Fruit fly (Drosophila melanogaster) whole organism, embryonic: ENCODE data around the gene CAHbeta.
A peak's percentile ranks its signal among the peaks of the same experiment; 100 is the strongest.

Experiments
- Atf3 ChIP-seq: fragments of 200-800 bp; sonication (Bioruptor generic); optimal IDR thresholded peaks from 3 replicates; lab custom pipeline; 2016; ENCODE audit warnings: missing biosample characterization, missing genetic modification characterization
- BEAF-32 ChIP-seq: fragments of 200-800 bp; sonication (Bioruptor generic); optimal IDR thresholded peaks from 3 replicates; lab custom pipeline; 2017; ENCODE audit warnings: missing biosample characterization, missing genetic modification characterization, mild to moderate bottlenecking, moderate library complexity, missing genetic modification reagents
- CG10274 ChIP-seq: fragments of 200-800 bp; sonication (Bioruptor generic); optimal IDR thresholded peaks from 3 replicates; lab custom pipeline; 2017; ENCODE audit warnings: missing biosample characterization, mild to moderate bottlenecking, missing genetic modification characterization
- CG13123 ChIP-seq: fragments of 200-800 bp; sonication (Bioruptor generic); optimal IDR thresholded peaks from 2 replicates; lab custom pipeline; 2016; ENCODE audit warnings: missing biosample characterization, missing genetic modification characterization
- CG15514 ChIP-seq: fragments of 200-800 bp; sonication (Bioruptor generic); optimal IDR thresholded peaks from 3 replicates; lab custom pipeline; 2017; ENCODE audit warnings: missing biosample characterization, missing genetic modification characterization, mild to moderate bottlenecking, moderate library complexity, missing genetic modification reagents
- CG15601 ChIP-seq: fragments of 200-800 bp; sonication (Bioruptor generic); optimal IDR thresholded peaks from 3 replicates; lab custom pipeline; 2019; ENCODE audit warnings: missing biosample characterization, mild to moderate bottlenecking, missing genetic modification characterization, moderate library complexity
- CG2129 ChIP-seq: fragments of 200-800 bp; sonication (Bioruptor generic); IDR thresholded peaks from 2 replicates; pipeline ENCODE4 v1.3.6; 2022; ENCODE audit warnings: missing biosample characterization, missing genetic modification characterization; ENCODE audit not compliant: partially characterized antibody
- CG31365 ChIP-seq: fragments of 200-800 bp; sonication (Bioruptor generic); optimal IDR thresholded peaks from 2 replicates; lab custom pipeline; 2018; ENCODE audit warnings: missing biosample characterization, mild to moderate bottlenecking, missing genetic modification characterization
- CG31388 ChIP-seq: fragments of 200-800 bp; sonication (Bioruptor generic); optimal IDR thresholded peaks from 2 replicates; lab custom pipeline; 2016; ENCODE audit warnings: missing biosample characterization, missing genetic modification characterization
- CG6175 ChIP-seq: fragments of 200-800 bp; sonication (Bioruptor generic); IDR thresholded peaks from 3 replicates; pipeline ENCODE4 v1.3.6; 2022; ENCODE audit warnings: missing biosample characterization, missing genetic modification characterization
- CG7271 ChIP-seq: fragments of 200-800 bp; sonication (Bioruptor generic); optimal IDR thresholded peaks from 2 replicates; lab custom pipeline; 2018; ENCODE audit warnings: missing biosample characterization, mild to moderate bottlenecking, missing genetic modification characterization, moderate library complexity
- CG7372 ChIP-seq: fragments of 200-800 bp; sonication (Bioruptor generic); IDR thresholded peaks from 2 replicates; pipeline ENCODE4 v1.3.6; 2022; ENCODE audit warnings: missing biosample characterization, missing genetic modification characterization
- CG8281 ChIP-seq: fragments of 200-800 bp; sonication (Bioruptor generic); optimal IDR thresholded peaks from 2 replicates; lab custom pipeline; 2018; ENCODE audit warnings: missing biosample characterization, mild to moderate bottlenecking, missing genetic modification characterization, moderate library complexity
- CG8290 ChIP-seq, 3 experiments: fragments of 200-800 bp; sonication (Bioruptor generic); optimal IDR thresholded peaks; 2 replicates each; lab custom pipeline; 2016 to 2019; ENCODE audit warnings: missing biosample characterization in 3 of 3, missing genetic modification characterization in 3 of 3, mild to moderate bottlenecking in 2 of 3, moderate library complexity in 1 of 3
- CG9817 ChIP-seq: fragments of 200-800 bp; sonication (Bioruptor generic); optimal IDR thresholded peaks from 2 replicates; lab custom pipeline; 2018; ENCODE audit warnings: missing biosample characterization, mild to moderate bottlenecking, missing genetic modification characterization, moderate library complexity
- D ChIP-seq, 2 experiments: fragments of 200-800 bp in 1 of 2; fragments of >200 bp in 1 of 2; sonication (Bioruptor generic) in 1 of 2; optimal IDR thresholded peaks; 2 replicates in 1 of 2; 3 replicates in 1 of 2; lab custom pipeline; 2017; ENCODE audit warnings: mild to moderate bottlenecking in 1 of 2, missing biosample characterization in 1 of 2, missing genetic modification characterization in 1 of 2, missing genetic modification reagents in 1 of 2
- Eip74EF ChIP-seq, 2 experiments: fragments of 200-800 bp in 1 of 2; fragments of >200 bp in 1 of 2; sonication (Bioruptor generic) in 1 of 2; optimal IDR thresholded peaks; 2 replicates each; lab custom pipeline; 2017 to 2019; ENCODE audit warnings: missing biosample characterization in 2 of 2, missing genetic modification characterization in 2 of 2, mild to moderate bottlenecking in 1 of 2, moderate library complexity in 1 of 2
- H15 ChIP-seq: fragments of 200-800 bp; sonication (Bioruptor generic); IDR thresholded peaks from 3 replicates; pipeline ENCODE4 v1.3.6; 2022; ENCODE audit warnings: missing biosample characterization, missing genetic modification characterization
- HLH54F ChIP-seq: fragments of 200-800 bp; sonication (Bioruptor generic); optimal IDR thresholded peaks from 3 replicates; lab custom pipeline; 2016; ENCODE audit warnings: missing biosample characterization, missing genetic modification characterization
- Kr ChIP-seq: fragments of 200-800 bp; sonication (Bioruptor generic); optimal IDR thresholded peaks from 2 replicates; lab custom pipeline; 2017; ENCODE audit warnings: missing biosample characterization, mild to moderate bottlenecking, missing genetic modification characterization
- Lpt ChIP-seq: fragments of >200 bp; optimal IDR thresholded peaks from 2 replicates; lab custom pipeline; 2018; ENCODE audit warnings: missing biosample characterization, missing genetic modification characterization
- Meics ChIP-seq: fragments of 200-800 bp; sonication (Bioruptor generic); optimal IDR thresholded peaks from 2 replicates; lab custom pipeline; 2017; ENCODE audit warnings: missing biosample characterization, mild to moderate bottlenecking, missing genetic modification characterization
- Ptx1 ChIP-seq: fragments of 200-800 bp; sonication (Bioruptor generic); IDR thresholded peaks from 2 replicates; pipeline ENCODE4 v1.3.6; 2022; ENCODE audit warnings: missing biosample characterization, missing genetic modification characterization
- Usf ChIP-seq: fragments of 200-800 bp; sonication (Bioruptor generic); optimal IDR thresholded peaks from 2 replicates; lab custom pipeline; 2017; ENCODE audit warnings: missing genotype, missing biosample characterization, missing genetic modification characterization
- aop ChIP-seq: fragments of 200-800 bp; sonication (Bioruptor generic); IDR thresholded peaks from 2 replicates; pipeline ENCODE4 v1.3.6; 2022; ENCODE audit warnings: missing biosample characterization, missing genetic modification characterization
- az2 ChIP-seq: fragments of 200-800 bp; sonication (Bioruptor generic); optimal IDR thresholded peaks from 3 replicates; lab custom pipeline; 2016; ENCODE audit warnings: missing biosample characterization, missing genetic modification characterization
- bab2 ChIP-seq: fragments of 200-800 bp; sonication (Bioruptor generic); optimal IDR thresholded peaks from 2 replicates; lab custom pipeline; 2016; ENCODE audit warnings: missing biosample characterization, missing genetic modification characterization
- corto ChIP-seq: fragments of 200-800 bp; sonication (Bioruptor generic); optimal IDR thresholded peaks from 2 replicates; lab custom pipeline; 2016; ENCODE audit warnings: missing biosample characterization, mild to moderate bottlenecking, missing genetic modification characterization, moderate library complexity
- da ChIP-seq: fragments of 200-800 bp; sonication (Bioruptor generic); optimal IDR thresholded peaks from 2 replicates; lab custom pipeline; 2016; ENCODE audit warnings: missing biosample characterization, missing genetic modification characterization
- dm ChIP-seq: fragments of 200-800 bp; sonication (Bioruptor generic); optimal IDR thresholded peaks from 3 replicates; lab custom pipeline; 2016; ENCODE audit warnings: missing biosample characterization, missing genetic modification characterization
- dmrt99B ChIP-seq: fragments of 200-800 bp; sonication (Bioruptor generic); optimal IDR thresholded peaks from 2 replicates; lab custom pipeline; 2018; ENCODE audit warnings: missing biosample characterization, mild to moderate bottlenecking, missing genetic modification characterization, moderate library complexity
- fd96Cb ChIP-seq: fragments of 200-800 bp; sonication (Bioruptor generic); optimal IDR thresholded peaks from 2 replicates; lab custom pipeline; 2018; ENCODE audit warnings: missing biosample characterization, mild to moderate bottlenecking, missing genetic modification characterization, moderate library complexity
- ftz-f1 ChIP-seq: fragments of 200-800 bp; sonication (Bioruptor generic); optimal IDR thresholded peaks from 2 replicates; lab custom pipeline; 2016; ENCODE audit warnings: missing biosample characterization, missing genetic modification characterization
- fu2 ChIP-seq: fragments of 200-800 bp; sonication (Bioruptor generic); optimal IDR thresholded peaks from 2 replicates; lab custom pipeline; 2016; ENCODE audit warnings: missing biosample characterization, missing genetic modification characterization
- luna ChIP-seq: fragments of 200-800 bp; sonication (Bioruptor generic); optimal IDR thresholded peaks from 2 replicates; lab custom pipeline; 2016; ENCODE audit warnings: missing biosample characterization, missing genetic modification characterization
- mld ChIP-seq: fragments of 200-800 bp; sonication (Bioruptor generic); IDR thresholded peaks from 3 replicates; pipeline ENCODE4 v1.3.6; 2022; ENCODE audit warnings: missing biosample characterization, missing genetic modification characterization; ENCODE audit not compliant: partially characterized antibody
- row ChIP-seq: fragments of 200-800 bp; sonication (Bioruptor generic); IDR thresholded peaks from 3 replicates; pipeline ENCODE4 v1.3.6; 2022; ENCODE audit warnings: missing biosample characterization, missing genetic modification characterization
- sc ChIP-seq, 3 experiments: fragments of >200 bp in 2 of 3; fragments of 200-800 bp in 1 of 3; sonication (Bioruptor generic) in 1 of 3; optimal IDR thresholded peaks; 2 replicates in 2 of 3; 3 replicates in 1 of 3; lab custom pipeline; 2017; ENCODE audit warnings: mild to moderate bottlenecking in 1 of 3, missing biosample characterization in 1 of 3, missing genetic modification characterization in 1 of 3, missing genetic modification reagents in 1 of 3
- shn ChIP-seq: fragments of 200-800 bp; sonication (Bioruptor generic); optimal IDR thresholded peaks from 3 replicates; lab custom pipeline; 2016; ENCODE audit warnings: missing biosample characterization, missing genetic modification characterization
- sr ChIP-seq: fragments of 200-800 bp; sonication (Bioruptor generic); IDR thresholded peaks from 3 replicates; pipeline ENCODE4 v1.3.6; 2022; ENCODE audit warnings: missing biosample characterization, missing genetic modification characterization
- stc ChIP-seq: fragments of 200-800 bp; sonication (Bioruptor generic); IDR thresholded peaks from 2 replicates; pipeline ENCODE4 v1.3.6; 2022; ENCODE audit warnings: missing biosample characterization, missing genetic modification characterization
- sug ChIP-seq: fragments of 200-800 bp; optimal IDR thresholded peaks from 2 replicates; lab custom pipeline; 2019; ENCODE audit warnings: missing biosample characterization, mild to moderate bottlenecking, missing genetic modification characterization, moderate library complexity
- tna ChIP-seq: fragments of 200-800 bp; sonication (Bioruptor generic); IDR thresholded peaks from 2 replicates; pipeline ENCODE4 v1.3.6; 2022; ENCODE audit warnings: missing biosample characterization, missing genetic modification characterization; ENCODE audit not compliant: partially characterized antibody
- ttk ChIP-seq: fragments of 200-800 bp; sonication (Bioruptor generic); IDR thresholded peaks from 2 replicates; pipeline ENCODE4 v2.1.2; 2022; ENCODE audit warnings: missing biosample characterization, missing genetic modification characterization
- twi ChIP-seq: fragments of 200-800 bp; optimal IDR thresholded peaks from 2 replicates; lab custom pipeline; 2019; ENCODE audit warnings: missing biosample characterization, mild to moderate bottlenecking, missing genetic modification characterization, moderate library complexity
- unc-4 ChIP-seq: fragments of 200-800 bp; sonication (Bioruptor generic); IDR thresholded peaks from 2 replicates; pipeline ENCODE4 v1.3.6; 2022; ENCODE audit warnings: missing biosample characterization, missing genetic modification characterization; ENCODE audit not compliant: partially characterized antibody
- vnd ChIP-seq: fragments of 200-800 bp; sonication (Bioruptor generic); IDR thresholded peaks from 3 replicates; pipeline ENCODE4 v1.3.6; 2022; ENCODE audit warnings: missing biosample characterization, missing genetic modification characterization; ENCODE audit not compliant: partially characterized antibody
- wek ChIP-seq: fragments of 200-800 bp; sonication (Bioruptor generic); optimal IDR thresholded peaks from 3 replicates; lab custom pipeline; 2018; ENCODE audit warnings: missing biosample characterization, mild to moderate bottlenecking, missing genetic modification characterization, moderate library complexity

CAHbeta gene

dm6 chr3R:8984602-8985074 is 4.0 kb downstream of the CAHbeta start, which contains the start of gene CG11970 (continued):
- TF ChIP-seq sc (optimal IDR thresholded peaks at IDR 0.05; lab: Kevin White, UChicago) (no peak), sc (GFP tag; optimal IDR thresholded peaks at IDR 0.05; lab: Kevin White, UChicago) (no peak), BEAF-32 (GFP tag; lab: Kevin White, UChicago) (peak; percentile 78), dm (GFP tag; lab: Kevin White, UChicago) (peak; percentile 61), shn (peak; percentile 34), CG15514 (GFP tag; lab: Kevin White, UChicago) (peak; percentile 66), HLH54F (peak; percentile 26), stc (GFP tag; lab: Robert Waterston, UW) (no peak), da (GFP tag; lab: Kevin White, UChicago) (no peak), CG7372 (GFP tag; lab: Robert Waterston, UW) (0 out of 2 replicates have a peak, but pooled peaks have one; percentile 40), fu2 (peak; percentile 32), D (optimal IDR thresholded peaks at IDR 0.05; lab: Kevin White, UChicago) (no peak), D (GFP tag; optimal IDR thresholded peaks at IDR 0.05; lab: Kevin White, UChicago) (no peak), fd96Cb (no peak), Kr (GFP tag; lab: Kevin White, UChicago) (no peak), mld (no peak), CG15601 (no peak), CG9817 (tag; lab: Kevin White, UChicago) (peak; percentile 49), aop (no peak), CG8281 (no peak), vnd (GFP tag; lab: Robert Waterston, UW) (0 out of 3 replicates have a peak, but pooled peaks have one; percentile 20), H15 (GFP tag; lab: Robert Waterston, UW) (no peak), CG8290 (GFP tag; optimal IDR thresholded peaks at IDR 0.05; lab: Kevin White, UChicago) (no peak), CG8290 (tag; optimal IDR thresholded peaks at IDR 0.05; lab: Kevin White, UChicago) (no peak), Ptx1 (GFP tag; lab: Robert Waterston, UW) (peak; percentile 49), Atf3 (peak; percentile 22), CG6175 (no peak), sr (GFP tag; lab: Robert Waterston, UW) (no peak), CG13123 (GFP tag; lab: Kevin White, UChicago) (no peak), ftz-f1 (GFP tag; lab: Kevin White, UChicago) (peak; percentile 97), Eip74EF (GFP tag; optimal IDR thresholded peaks at IDR 0.05; lab: Kevin White, UChicago) (no peak), luna (GFP tag; lab: Kevin White, UChicago) (no peak), CG31388 (GFP tag; lab: Kevin White, UChicago) (no peak), CG31365 (no peak), sug (tag; lab: Kevin White, UChicago) (peak; percentile 47), corto (GFP tag; lab: Kevin White, UChicago) (no peak), bab2 (GFP tag; lab: Kevin White, UChicago) (peak; percentile 33), tna (GFP tag; lab: Robert Waterston, UW) (no peak), CG10274 (GFP tag; lab: Kevin White, UChicago) (no peak), az2 (no peak), ttk (no peak), unc-4 (peak; percentile 40; the same call in 1 of the 2 replicates), Lpt (GFP tag; lab: Kevin White, UChicago) (no peak), dmrt99B (no peak), wek (GFP tag; lab: Kevin White, UChicago) (no peak), Usf (no peak), CG2129 (0 out of 2 replicates have a peak, but pooled peaks have one; percentile 10), Meics (GFP tag; lab: Kevin White, UChicago) (no peak), twi (tag; lab: Kevin White, UChicago) (no peak), CG7271 (tag; lab: Kevin White, UChicago) (no peak), row (GFP tag; lab: Robert Waterston, UW) (peak; percentile 76)
